Worm (Caenorhabditis elegans): ENCODE results near the gene B0432.10.

B0432.10 gene

ce11 chrII:300977-301772 lies 15.1 kb upstream of the B0432.10 start, which contains the start of gene K01A2.5:
Gene K01A2.5 (plus strand): TSS chrII:301273.
- TF ChIP-seq C08G9.2 (tag; optimal IDR thresholded peaks at IDR 0.05): no peak
- no peak for TF ChIP-seq ceh-34 (tag; optimal IDR thresholded peaks at IDR 0.05)
- peak; percentile 55 for TF ChIP-seq rnt-1 (tag; optimal IDR thresholded peaks at IDR 0.05)
- no peak for TF ChIP-seq ceh-9 (tag; optimal IDR thresholded peaks at IDR 0.05)
- peak; percentile 34 for TF ChIP-seq hlh-30 (tag; optimal IDR thresholded peaks at IDR 0.05; ENCODE audit: insufficient read depth)
- TF ChIP-seq hlh-8 (tag; optimal IDR thresholded peaks at IDR 0.05): no peak

DNA sequence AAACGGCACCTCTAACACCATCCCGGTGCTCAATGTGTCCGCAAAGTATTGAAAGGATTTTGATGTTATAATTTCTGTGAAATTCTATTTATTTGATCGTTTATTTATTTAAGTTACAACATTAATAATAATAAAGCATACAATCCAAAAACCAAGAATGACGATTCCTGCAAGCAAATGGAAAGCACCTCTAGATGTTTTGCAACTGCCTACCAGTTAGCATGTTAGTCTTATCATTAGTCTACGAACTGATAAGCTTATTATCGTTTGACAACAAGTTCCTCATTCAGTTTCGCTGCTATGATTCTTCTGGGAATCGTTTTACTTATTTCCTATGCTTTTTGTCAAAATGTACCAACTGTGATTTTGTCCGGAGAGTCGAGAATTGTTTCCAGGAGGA lies 13.6 kb upstream of the B0432.10 start, which contains the start of gene K01A2.6:
Gene K01A2.6 (plus strand): TSS at position 301 of the 400 bp plus-strand sequence.
- TF ChIP-seq hlh-13 (GFP tag; optimal IDR thresholded peaks at IDR 0.05) (no peak), elt-4 (tag; optimal IDR thresholded peaks at IDR 0.05) (no peak), pha-4 (tag; optimal IDR thresholded peaks at IDR 0.05) (no peak)

DNA sequence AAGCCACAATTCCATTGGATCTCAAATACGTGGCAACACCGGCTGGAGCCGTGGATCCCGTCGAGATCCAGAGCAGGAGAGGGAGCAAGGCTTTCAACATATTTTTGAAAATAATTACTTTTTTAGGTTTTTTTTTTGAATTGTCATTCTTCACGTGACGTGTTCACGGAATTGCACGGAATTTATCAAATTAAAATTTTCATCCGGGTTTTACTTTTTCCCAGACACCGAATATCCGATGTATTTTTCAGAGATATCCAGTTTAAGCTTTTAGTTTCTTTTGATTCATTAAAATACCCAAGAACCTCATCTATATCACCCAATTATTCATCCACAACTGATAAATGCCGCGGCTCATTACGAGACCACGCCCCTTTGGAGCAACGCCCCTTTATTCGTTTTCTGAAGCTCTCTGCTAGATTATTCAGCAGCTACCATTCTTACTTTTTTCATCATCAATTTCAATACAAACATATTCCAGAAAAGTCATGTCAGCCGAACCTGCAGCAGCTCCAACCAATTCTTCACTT lies 10.9 kb upstream of the B0432.10 start, which contains the start of the genes clec-117 and B0432.1:
Gene clec-117 (minus strand): TSS at position 101 of the 530 bp plus-strand sequence.
Gene B0432.1 (plus strand): TSS at position 480 of the 530 bp plus-strand sequence.
- TF ChIP-seq nfya-1 (tag; optimal IDR thresholded peaks at IDR 0.05): no peak
- TF ChIP-seq odd-2 (tag; optimal IDR thresholded peaks at IDR 0.05): no peak
- no peak for TF ChIP-seq F13H6.1 (tag; optimal IDR thresholded peaks at IDR 0.05)
- TF ChIP-seq che-1 (tag; optimal IDR thresholded peaks at IDR 0.05): no peak
- no peak for TF ChIP-seq tbx-2 (tag; optimal IDR thresholded peaks at IDR 0.05)
- no peak for TF ChIP-seq sox-4 (tag; optimal IDR thresholded peaks at IDR 0.05)
- no peak for TF ChIP-seq unc-86 (tag; optimal IDR thresholded peaks at IDR 0.05)
- TF ChIP-seq C08G9.2 (tag; optimal IDR thresholded peaks at IDR 0.05): no peak
- TF ChIP-seq fax-1 (tag; optimal IDR thresholded peaks at IDR 0.05): no peak

ce11 chrII:294606-295005 lies 8.5 kb upstream of the B0432.10 start, which contains the start of gene B0432.11:
Gene B0432.11 (minus strand): TSS chrII:294706.
- TF ChIP-seq tbx-2 (tag; optimal IDR thresholded peaks at IDR 0.05) (no peak), che-1 (tag; optimal IDR thresholded peaks at IDR 0.05) (no peak), dmd-4 (tag; optimal IDR thresholded peaks at IDR 0.05; ENCODE audit: borderline replicate concordance) (no peak), T23F11.4 (GFP tag; optimal IDR thresholded peaks at IDR 0.05) (no peak), ceh-48 (tag; optimal IDR thresholded peaks at IDR 0.05) (no peak), ttx-3 (tag; optimal IDR thresholded peaks at IDR 0.05) (no peak), syd-9 (tag; optimal IDR thresholded peaks at IDR 0.05) (no peak), C38D4.7 (GFP tag; optimal IDR thresholded peaks at IDR 0.05) (no peak), ceh-2 (tag; optimal IDR thresholded peaks at IDR 0.05) (no peak), elt-4 (tag; optimal IDR thresholded peaks at IDR 0.05) (no peak), fkh-10 (GFP tag; optimal IDR thresholded peaks at IDR 0.05) (no peak), ztf-16 (tag; optimal IDR thresholded peaks at IDR 0.05) (no peak)

DNA sequence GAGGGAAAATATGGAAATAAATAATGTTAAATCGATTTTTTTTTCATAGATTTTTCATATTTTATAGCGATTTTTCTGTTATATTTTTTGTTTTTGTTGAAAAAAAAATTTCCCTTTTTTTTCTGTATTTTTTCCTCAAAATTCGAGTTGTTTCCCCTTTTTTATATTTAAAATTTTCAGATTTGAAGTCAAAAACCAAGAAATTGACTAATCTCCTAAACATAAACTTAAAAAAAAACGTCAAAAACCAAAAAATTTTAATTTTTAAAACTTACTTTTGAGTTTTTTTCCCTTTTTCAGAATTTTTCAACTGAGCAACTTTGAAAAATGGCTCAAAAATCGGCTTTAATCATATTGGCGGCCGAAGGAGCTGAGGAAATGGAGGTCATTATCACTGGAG lies 4.2 kb upstream of the B0432.10 start, which contains the start of gene djr-1.1:
Gene djr-1.1 (plus strand): TSS at position 301 of the 400 bp plus-strand sequence.
- TF ChIP-seq sox-4 (tag; optimal IDR thresholded peaks at IDR 0.05) (no peak), C08G9.2 (tag; optimal IDR thresholded peaks at IDR 0.05) (no peak), syd-9 (tag; optimal IDR thresholded peaks at IDR 0.05) (no peak), lim-6 (tag; optimal IDR thresholded peaks at IDR 0.05) (no peak), ceh-34 (tag; optimal IDR thresholded peaks at IDR 0.05) (no peak), ceh-24 (tag; optimal IDR thresholded peaks at IDR 0.05) (no peak), ttx-3 (tag; optimal IDR thresholded peaks at IDR 0.05) (no peak), hlh-8 (tag; optimal IDR thresholded peaks at IDR 0.05) (no peak), T23F11.4 (GFP tag; optimal IDR thresholded peaks at IDR 0.05) (no peak), sox-2 (GFP tag; IDR thresholded peaks at IDR 0.05) (no peak), K09A11.1 (tag; optimal IDR thresholded peaks at IDR 0.05; ENCODE audit: insufficient read depth) (no peak), pha-4 (tag; optimal IDR thresholded peaks at IDR 0.05) (no peak)

Data from whole organism, late embryonic.